Fruit fly (Drosophila melanogaster) S2 (cell line): ENCODE data around the gene Spn.

Experiments used
- CG8478 ChIP-seq: fragments of >200 bp; optimal IDR thresholded peaks from 2 replicates; lab custom pipeline; 2018
- CTCF ChIP-seq, 2 experiments: fragments of >200 bp; optimal IDR thresholded peaks; 2 replicates each; lab custom pipeline; 2018

DNA sequence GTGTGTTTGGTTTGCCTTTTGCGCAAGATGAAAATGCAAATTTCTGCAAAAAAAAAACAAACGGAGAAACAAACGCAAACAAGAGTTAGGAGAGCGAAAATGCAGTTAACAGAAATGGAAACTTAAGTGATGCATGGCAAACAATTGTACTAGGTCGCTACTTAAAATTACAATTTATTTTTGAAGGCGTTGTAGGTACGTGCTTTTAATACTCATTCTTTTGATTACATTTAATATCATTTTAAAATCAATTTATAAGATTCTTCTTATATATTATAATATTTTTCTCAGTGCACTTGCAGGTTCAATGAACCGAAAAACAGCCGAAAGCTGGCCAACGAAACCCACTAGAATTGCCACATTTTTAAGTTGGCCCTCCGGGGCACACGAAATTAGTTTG is 12.7 kb downstream of the Spn start:
- TF ChIP-seq CG8478 (no peak), CTCF (optimal IDR thresholded peaks at IDR 0.05; lab: Kevin White, UChicago) (no peak)
